Fruit fly (Drosophila melanogaster) whole organism, wandering third instar larva: ENCODE results near the gene Mabi.

Experiments used
- Dif ChIP-seq: fragments of 200-275, 200-300 bp; sonication (Bioruptor generic); optimal IDR thresholded peaks from 2 replicates; lab custom pipeline; 2018; ENCODE audit warnings: missing biosample characterization, missing genetic modification characterization; ENCODE audit not compliant: partially characterized antibody
- HLH106 ChIP-seq: fragments of 200-800 bp; optimal IDR thresholded peaks from 3 replicates; lab custom pipeline; 2019; ENCODE audit warnings: missing biosample characterization, mild to moderate bottlenecking, missing genetic modification characterization, moderate library complexity
- Hr78 ChIP-seq: fragments of >200 bp; optimal IDR thresholded peaks from 2 replicates; lab custom pipeline; 2017; ENCODE audit warnings: missing biosample characterization, missing genetic modification characterization
- N ChIP-seq: fragments of >200 bp; optimal IDR thresholded peaks from 2 replicates; lab custom pipeline; 2018; ENCODE audit warnings: missing biosample characterization, missing external identifiers, missing genetic modification characterization
- Sp1 ChIP-seq: fragments of 200-800 bp; sonication (Bioruptor generic); optimal IDR thresholded peaks from 3 replicates; lab custom pipeline; 2019; ENCODE audit warnings: missing biosample characterization, mild to moderate bottlenecking, missing genetic modification characterization, moderate library complexity
- br ChIP-seq: fragments of 200-800 bp; sonication (Bioruptor generic); optimal IDR thresholded peaks from 2 replicates; lab custom pipeline; 2016; ENCODE audit warnings: missing biosample characterization, missing genetic modification characterization
- dmrt93B ChIP-seq: fragments of 200-800 bp; sonication (Bioruptor generic); optimal IDR thresholded peaks from 2 replicates; lab custom pipeline; 2018; ENCODE audit warnings: missing biosample characterization, mild to moderate bottlenecking, missing genetic modification characterization
- psq ChIP-seq: fragments of 200-800 bp; sonication (Bioruptor generic); optimal IDR thresholded peaks from 3 replicates; lab custom pipeline; 2017; ENCODE audit warnings: missing biosample characterization, mild to moderate bottlenecking, missing genetic modification characterization, moderate library complexity
- rgr ChIP-seq: fragments of 200-800 bp; sonication (Bioruptor generic); optimal IDR thresholded peaks from 3 replicates; lab custom pipeline; 2016; ENCODE audit warnings: missing biosample characterization, mild to moderate bottlenecking, missing genetic modification characterization
- sv ChIP-seq: fragments of 200-800 bp; sonication (Bioruptor generic); optimal IDR thresholded peaks from 3 replicates; lab custom pipeline; 2016; ENCODE audit warnings: missing biosample characterization, missing genetic modification characterization

DNA sequence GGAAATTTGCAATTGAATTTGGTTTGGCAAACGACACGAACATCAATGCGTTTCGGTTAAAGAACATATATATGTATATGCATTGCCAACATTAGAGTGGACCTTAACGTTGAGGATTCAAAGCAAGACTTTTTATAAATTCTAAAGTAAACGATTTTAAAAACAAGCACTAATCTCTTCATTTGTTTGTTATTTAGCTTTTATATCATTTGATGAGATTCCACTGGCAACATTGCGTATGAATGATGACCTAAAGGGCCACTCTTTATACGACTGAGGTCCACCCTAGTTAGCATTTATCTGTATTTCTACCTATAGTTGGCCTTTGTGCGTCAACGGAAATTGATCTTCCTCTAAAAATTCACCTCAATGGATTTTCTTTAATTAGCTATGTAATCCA, 24.2 kb upstream of the Mabi start:
- TF ChIP-seq rgr (no peak), sv (GFP tag; lab: Kevin White, UChicago) (no peak), Hr78 (no peak), N (GFP tag; lab: Kevin White, UChicago) (no peak), psq (GFP tag; lab: Kevin White, UChicago) (no peak), Dif (GFP tag; lab: Kevin White, UChicago) (no peak), br (GFP tag; lab: Kevin White, UChicago) (no peak), dmrt93B (GFP tag; lab: Kevin White, UChicago) (no peak), HLH106 (tag; lab: Kevin White, UChicago) (no peak), Sp1 (GFP tag; lab: Kevin White, UChicago) (no peak)
